Fruit fly (Drosophila melanogaster) whole organism, adult: Measurements from ENCODE around the gene CG11983.

Source experiments
- CG11617 ChIP-seq: fragments of 200-800 bp; sonication (Bioruptor generic); optimal IDR thresholded peaks from 2 replicates; lab custom pipeline; 2017; ENCODE audit warnings: mild to moderate bottlenecking, missing biosample characterization, missing genetic modification reagents, missing genetic modification characterization
- CG12768 ChIP-seq: fragments of 200-800 bp; sonication (Bioruptor generic); optimal IDR thresholded peaks from 2 replicates; lab custom pipeline; 2017; ENCODE audit warnings: missing biosample characterization, missing genetic modification characterization, mild to moderate bottlenecking, moderate library complexity, missing genetic modification reagents
- CG14711 ChIP-seq: fragments of 200-800 bp; sonication (Bioruptor generic); optimal IDR thresholded peaks from 2 replicates; lab custom pipeline; 2018; ENCODE audit warnings: missing biosample characterization, mild to moderate bottlenecking, missing genetic modification characterization, moderate library complexity
- CG1620 ChIP-seq: fragments of 200-800 bp; sonication (Bioruptor generic); optimal IDR thresholded peaks from 2 replicates; lab custom pipeline; 2016; ENCODE audit warnings: missing biosample characterization, missing genetic modification characterization
- CG33017 ChIP-seq: fragments of 200-800 bp; sonication (Bioruptor generic); optimal IDR thresholded peaks from 2 replicates; lab custom pipeline; 2018; ENCODE audit warnings: missing biosample characterization, mild to moderate bottlenecking, missing genetic modification characterization, moderate library complexity
- CG5204 ChIP-seq: fragments of 200-800 bp; sonication (Bioruptor generic); optimal IDR thresholded peaks from 2 replicates; lab custom pipeline; 2016; ENCODE audit warnings: missing biosample characterization, missing genetic modification characterization
- CG7045 ChIP-seq: fragments of 200-800 bp; sonication (Bioruptor generic); optimal IDR thresholded peaks from 2 replicates; lab custom pipeline; 2017; ENCODE audit warnings: missing biosample characterization, mild to moderate bottlenecking, missing genetic modification characterization
- CG7101 ChIP-seq: fragments of 200-800 bp; sonication (Bioruptor generic); optimal IDR thresholded peaks from 2 replicates; lab custom pipeline; 2018; ENCODE audit warnings: missing biosample characterization, mild to moderate bottlenecking, missing genetic modification characterization, moderate library complexity
- Clk ChIP-seq: fragments of 200-800 bp; sonication (Bioruptor generic); optimal IDR thresholded peaks from 2 replicates; lab custom pipeline; 2017; ENCODE audit warnings: missing biosample characterization, missing genetic modification characterization
- Crg-1 ChIP-seq: fragments of 200-800 bp; sonication (Bioruptor generic); optimal IDR thresholded peaks from 2 replicates; lab custom pipeline; 2016; ENCODE audit warnings: missing biosample characterization, missing genetic modification characterization
- Hr96 ChIP-seq: fragments of 200-800 bp; sonication (Bioruptor generic); optimal IDR thresholded peaks from 2 replicates; lab custom pipeline; 2016; ENCODE audit warnings: missing biosample characterization, missing genetic modification characterization
- Mnt ChIP-seq: fragments of 200-800 bp; sonication (Bioruptor generic); optimal IDR thresholded peaks from 2 replicates; lab custom pipeline; 2016; ENCODE audit warnings: missing biosample characterization, mild to moderate bottlenecking, missing genetic modification characterization
- bab1 ChIP-seq: fragments of 200-800 bp; sonication (Bioruptor generic); optimal IDR thresholded peaks from 3 replicates; lab custom pipeline; 2019; ENCODE audit warnings: missing biosample characterization, mild to moderate bottlenecking, missing genetic modification characterization, moderate library complexity
- cic ChIP-seq: fragments of 200-800 bp; sonication (Bioruptor generic); optimal IDR thresholded peaks from 2 replicates; lab custom pipeline; 2017; ENCODE audit warnings: missing biosample characterization, mild to moderate bottlenecking, missing genetic modification characterization, moderate library complexity
- cnc ChIP-seq, 2 experiments: fragments of >200 bp; optimal IDR thresholded peaks; 2 replicates each; lab custom pipeline; 2017
- kay ChIP-seq: fragments of 200-800 bp; sonication (Bioruptor generic); peaks from one replicate; lab custom pipeline; 2016; ENCODE audit warnings: missing biosample characterization, missing genetic modification characterization, borderline replicate concordance
- ovo ChIP-seq: fragments of 200-800 bp; sonication (Bioruptor generic); optimal IDR thresholded peaks from 2 replicates; lab custom pipeline; 2016; ENCODE audit warnings: missing biosample characterization, missing genetic modification characterization
- pad ChIP-seq: fragments of 200-800 bp; sonication (Bioruptor generic); optimal IDR thresholded peaks from 3 replicates; lab custom pipeline; 2017; ENCODE audit warnings: missing biosample characterization, missing genetic modification characterization, mild to moderate bottlenecking, moderate library complexity, missing genetic modification reagents
- tj ChIP-seq: fragments of 200-800 bp; sonication (Bioruptor generic); optimal IDR thresholded peaks from 3 replicates; lab custom pipeline; 2017; ENCODE audit warnings: missing biosample characterization, mild to moderate bottlenecking, missing genetic modification characterization, moderate library complexity
- toe ChIP-seq: fragments of 200-800 bp; sonication (Bioruptor generic); optimal IDR thresholded peaks from 2 replicates; lab custom pipeline; 2016; ENCODE audit warnings: missing biosample characterization, missing genetic modification characterization

CG11983 gene

DNA sequence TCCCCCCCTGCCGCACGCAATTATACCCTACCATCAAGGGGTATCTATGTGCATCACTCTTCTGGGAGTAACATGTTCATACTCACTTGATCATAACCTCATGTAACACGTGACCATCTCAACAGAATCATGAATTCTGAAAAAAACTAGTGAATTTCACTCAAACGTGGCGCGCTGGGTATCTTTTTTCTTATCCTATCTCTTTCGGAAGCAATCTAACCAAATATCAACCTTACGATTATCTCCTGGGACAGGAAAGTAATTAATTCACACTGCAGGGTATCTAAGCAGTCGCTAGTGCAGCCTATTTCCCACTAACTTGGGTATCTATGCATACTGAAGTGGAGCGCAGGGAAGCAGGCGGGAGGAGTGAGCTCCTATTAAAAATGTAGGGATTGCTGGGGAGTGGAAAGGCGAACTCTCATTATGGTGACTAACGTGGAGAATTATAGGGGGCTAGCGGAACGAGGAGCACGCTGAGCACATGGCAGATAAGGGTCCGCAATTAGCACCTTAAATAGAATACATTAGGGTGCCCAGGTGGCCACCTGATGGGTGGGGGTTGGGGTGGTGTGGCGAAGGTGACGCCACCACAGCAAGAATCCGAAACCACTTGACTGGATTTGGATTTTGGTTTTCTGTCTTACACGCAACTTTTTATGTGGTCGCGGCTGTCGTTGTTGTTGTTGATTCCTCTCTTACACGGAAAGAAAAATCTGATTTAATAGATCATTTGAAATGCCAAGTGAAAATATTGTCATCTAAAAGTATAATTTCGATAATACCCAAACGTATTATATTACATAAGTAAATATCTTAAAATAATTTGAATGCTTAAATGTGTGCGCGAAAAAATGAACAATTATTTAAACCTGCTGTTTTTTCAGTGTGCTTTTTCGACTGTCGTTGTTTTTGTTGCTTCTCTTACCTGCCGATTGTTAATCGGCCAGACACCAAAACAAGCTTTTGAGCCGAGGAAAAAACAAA lies 47.3 kb downstream of the CG11983 start:
- TF ChIP-seq CG14711 (tag; lab: Kevin White, UChicago) (peak; percentile 83), pad (GFP tag; lab: Kevin White, UChicago) (peak; percentile 9), CG12768 (GFP tag; lab: Kevin White, UChicago) (no peak), Mnt (GFP tag; lab: Kevin White, UChicago) (peak; percentile 62), toe (GFP tag; lab: Kevin White, UChicago) (peak; percentile 14), cnc (optimal IDR thresholded peaks at IDR 0.05; lab: Kevin White, UChicago) (no peak), Clk (GFP tag; lab: Kevin White, UChicago) (no peak), CG5204 (GFP tag; lab: Kevin White, UChicago) (peak; percentile 43), CG11617 (GFP tag; lab: Kevin White, UChicago) (peak; percentile 44), bab1 (GFP tag; lab: Kevin White, UChicago) (peak; percentile 89), Hr96 (GFP tag; lab: Kevin White, UChicago) (peak; percentile 52), CG1620 (GFP tag; lab: Kevin White, UChicago) (peak; percentile 59), CG7101 (peak; percentile 79), kay (GFP tag; lab: Kevin White, UChicago) (peak; percentile 92), cic (GFP tag; lab: Kevin White, UChicago) (no peak), CG33017 (tag; lab: Kevin White, UChicago) (peak; percentile 73), CG7045 (GFP tag; lab: Kevin White, UChicago) (peak; percentile 77), Crg-1 (GFP tag; lab: Kevin White, UChicago) (no peak), tj (peak; percentile 86), ovo (GFP tag; lab: Kevin White, UChicago) (no peak)

DNA sequence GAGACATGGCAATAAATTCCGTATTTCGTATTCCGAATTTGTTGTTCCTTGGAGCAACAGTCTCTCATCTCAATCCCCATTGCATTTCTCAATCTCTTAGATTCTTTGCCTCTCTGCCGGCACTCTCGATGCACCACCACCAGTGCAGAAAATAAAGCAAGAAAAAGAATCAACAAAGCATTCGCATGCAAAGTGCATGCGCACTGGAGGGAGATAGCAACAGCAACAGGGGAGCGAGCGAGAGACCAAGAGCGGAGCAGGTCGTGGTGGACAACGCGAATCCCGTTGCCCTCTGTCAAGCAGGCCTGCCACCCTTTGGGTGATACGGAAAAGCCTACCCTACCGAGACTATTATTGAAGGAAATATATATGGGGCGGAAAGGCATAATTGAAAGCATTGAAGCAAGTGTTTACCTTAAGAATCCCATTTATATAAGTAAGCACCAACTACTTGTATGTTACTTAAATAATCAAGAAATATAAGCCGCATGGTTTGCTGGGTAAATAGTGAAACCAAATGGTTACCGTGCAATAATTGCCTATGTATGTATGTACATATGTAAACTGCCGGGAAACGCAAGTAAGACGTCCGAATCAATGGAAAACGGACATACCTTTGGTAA lies 48.4 kb downstream of the CG11983 start:
- no peak for TF ChIP-seq CG7101
- peak; percentile 37 for TF ChIP-seq Mnt (GFP tag; lab: Kevin White, UChicago)
- no peak for TF ChIP-seq bab1 (GFP tag; lab: Kevin White, UChicago)
- TF ChIP-seq CG12768 (GFP tag; lab: Kevin White, UChicago), result no peak
- TF ChIP-seq Hr96 (GFP tag; lab: Kevin White, UChicago), result peak; percentile 50
- no peak for TF ChIP-seq tj
- peak; percentile 40 for TF ChIP-seq ovo (GFP tag; lab: Kevin White, UChicago)
- peak; percentile 31 for TF ChIP-seq CG33017 (tag; lab: Kevin White, UChicago)
- TF ChIP-seq pad (GFP tag; lab: Kevin White, UChicago), result peak; percentile 90
- TF ChIP-seq kay (GFP tag; lab: Kevin White, UChicago), result peak; percentile 83

DNA sequence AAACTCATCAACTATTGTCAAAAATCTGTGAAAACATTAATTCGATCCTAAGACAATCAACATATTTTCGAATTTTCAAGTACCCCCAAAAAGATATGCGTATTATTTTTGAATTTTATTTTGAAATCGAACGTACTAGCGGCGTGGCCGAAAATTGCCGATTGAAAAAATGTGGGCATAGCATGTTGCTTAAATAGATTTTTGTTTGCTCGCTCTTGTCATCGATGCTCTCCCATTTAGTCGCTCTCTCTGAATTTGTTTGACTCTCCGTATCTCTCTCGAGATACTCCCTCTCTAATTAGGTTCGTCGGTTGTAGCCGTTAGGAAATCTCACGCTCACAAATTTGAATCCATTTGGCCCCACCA lies 48.9 kb downstream of the CG11983 start:
- TF ChIP-seq CG33017 (tag; lab: Kevin White, UChicago), result no peak
- no peak for TF ChIP-seq cic (GFP tag; lab: Kevin White, UChicago)

- TF ChIP-seq Clk (GFP tag; lab: Kevin White, UChicago) (peak; percentile 96), CG7101 (peak; percentile 99), CG33017 (tag; lab: Kevin White, UChicago) (peak; percentile 99), CG12768 (GFP tag; lab: Kevin White, UChicago) (peak; percentile 99), bab1 (GFP tag; lab: Kevin White, UChicago) (peak; percentile 93), CG14711 (tag; lab: Kevin White, UChicago) (peak; percentile 97), CG11617 (GFP tag; lab: Kevin White, UChicago) (peak; percentile 99), toe (GFP tag; lab: Kevin White, UChicago) (peak; percentile 95), kay (GFP tag; lab: Kevin White, UChicago) (peak; percentile 99), CG1620 (GFP tag; lab: Kevin White, UChicago) (peak; percentile 75), CG7045 (GFP tag; lab: Kevin White, UChicago) (peak; percentile 98), cnc (optimal IDR thresholded peaks at IDR 0.05; lab: Kevin White, UChicago) (no peak), ovo (GFP tag; lab: Kevin White, UChicago) (peak; percentile 79), Mnt (GFP tag; lab: Kevin White, UChicago) (peak; percentile 79), CG5204 (GFP tag; lab: Kevin White, UChicago) (peak; percentile 87), Crg-1 (GFP tag; lab: Kevin White, UChicago) (peak; percentile 80), Hr96 (GFP tag; lab: Kevin White, UChicago) (peak; percentile 93), tj (peak; percentile 88), pad (GFP tag; lab: Kevin White, UChicago) (peak; percentile 89), cic (GFP tag; lab: Kevin White, UChicago) (peak; percentile 95)
These were observed 49.4 kb downstream of the CG11983 start for dm6 chr3R:9057398-9058058.
